Worm (Caenorhabditis elegans) whole organism, L2 larva: ENCODE results near the gene sars-1.

Source experiments
- egl-27 ChIP-seq: sonication (generic microtip); optimal IDR thresholded peaks from 3 replicates; lab custom pipeline; 2017; ENCODE audit warnings: missing biosample characterization, missing genetic modification reagents, missing genetic modification characterization
- nhr-21 ChIP-seq: fragments of 150-350 bp; optimal IDR thresholded peaks from 2 replicates; lab custom pipeline; 2014; ENCODE audit warnings: missing biosample characterization, missing genetic modification characterization
- snpc-4 ChIP-seq: fragments of 150-350 bp; optimal IDR thresholded peaks from 2 replicates; lab custom pipeline; 2014; ENCODE audit warnings: missing biosample characterization, missing genetic modification characterization

Gene sars-1

ce11 chrIV:10053550-10053949 is 50.0 kb downstream of the sars-1 start, which contains the start of gene srv-12:
TSS of gene srv-12 (minus strand) at chrIV:10053650.
- TF ChIP-seq nhr-21 (tag; lab: Kevin White, UChicago): no peak
- TF ChIP-seq snpc-4: no peak
- TF ChIP-seq egl-27 (tag; lab: Kevin White, UChicago): no peak
